Worm (Caenorhabditis elegans) whole organism, late embryonic: ENCODE measurements around the gene K07E3.1.

Experiments
- nfya-1 ChIP-seq: sonication (generic microtip); optimal IDR thresholded peaks from 2 replicates; lab custom pipeline; 2017; ENCODE audit warnings: missing genetic modification characterization, mild to moderate bottlenecking, missing compliant biosample characterization, antibody characterized with exemption, moderate library complexity
- pag-3 ChIP-seq: sonication (generic microtip); optimal IDR thresholded peaks from 2 replicates; lab custom pipeline; 2016; ENCODE audit warnings: missing compliant biosample characterization, missing genetic modification characterization, borderline replicate concordance
- ref-2 ChIP-seq: sonication (generic microtip); optimal IDR thresholded peaks from 2 replicates; lab custom pipeline; 2016; ENCODE audit warnings: missing genetic modification characterization, missing compliant biosample characterization

- TF ChIP-seq ref-2 (tag; lab: Kevin White, UChicago) (no peak), nfya-1 (no peak), pag-3 (tag; lab: Kevin White, UChicago) (no peak)
Measured at ce11 chrX:8107921-8108320, 2.3 kb upstream of the K07E3.1 start, which contains the start of gene K07E3.9.
